Worm (Caenorhabditis elegans): ENCODE data around the gene mlt-7.

DNA sequence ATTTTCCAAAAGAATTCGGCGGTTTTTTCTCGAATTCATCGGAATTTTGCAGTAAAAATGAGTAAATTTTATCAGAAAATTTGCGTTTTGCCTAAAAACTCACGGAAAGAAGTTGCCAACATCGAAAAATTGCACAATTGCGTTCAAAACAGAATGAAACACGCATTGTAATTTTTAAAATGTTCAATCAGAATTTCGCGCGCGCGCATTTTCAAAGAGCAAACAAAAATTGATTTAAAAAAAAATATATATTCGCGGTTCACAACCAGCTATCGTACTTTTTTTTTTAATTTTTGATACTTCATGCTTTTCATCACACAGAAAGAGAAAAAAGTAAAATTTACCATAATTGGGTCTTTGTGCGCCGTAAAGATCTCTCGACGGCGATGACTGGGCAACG, 17.9 kb upstream of the mlt-7 start:
- TF ChIP-seq him-1 (tag; optimal IDR thresholded peaks at IDR 0.05) (no peak), dao-5 (tag; optimal IDR thresholded peaks at IDR 0.05) (no peak)

Measured in whole organism, L4/young adult.